Fruit fly (Drosophila melanogaster) whole organism, embryonic: ENCODE data around the gene CG3603.

ENCODE experiments used
- CG15073 ChIP-seq: fragments of 200-800 bp; sonication (Bioruptor generic); optimal IDR thresholded peaks from 2 replicates; lab custom pipeline; 2016; ENCODE audit warnings: missing biosample characterization, missing genetic modification characterization
- CG30020 ChIP-seq: fragments of 200-800 bp; optimal IDR thresholded peaks from 2 replicates; lab custom pipeline; 2019; ENCODE audit warnings: missing biosample characterization, mild to moderate bottlenecking, missing genetic modification characterization, moderate library complexity
- CG4707 ChIP-seq: fragments of 200-800 bp; sonication (Bioruptor generic); optimal IDR thresholded peaks from 2 replicates; lab custom pipeline; 2018; ENCODE audit warnings: missing biosample characterization, mild to moderate bottlenecking, missing genetic modification characterization, moderate library complexity
- Ssrp ChIP-seq: fragments of 200-800 bp; sonication (Bioruptor generic); optimal IDR thresholded peaks from 2 replicates; lab custom pipeline; 2018; ENCODE audit warnings: missing biosample characterization, mild to moderate bottlenecking, missing genetic modification characterization, moderate library complexity
- az2 ChIP-seq: fragments of 200-800 bp; sonication (Bioruptor generic); optimal IDR thresholded peaks from 3 replicates; lab custom pipeline; 2016; ENCODE audit warnings: missing biosample characterization, missing genetic modification characterization
- chinmo ChIP-seq: fragments of 200-800 bp; sonication (Bioruptor generic); IDR thresholded peaks from 4 replicates; pipeline ENCODE4 v1.3.6; 2022; ENCODE audit warnings: missing biosample characterization, missing genetic modification characterization; ENCODE audit not compliant: partially characterized antibody
- so ChIP-seq: fragments of 200-800 bp; sonication (Bioruptor generic); IDR thresholded peaks from 3 replicates; pipeline ENCODE4 v1.3.6; 2022; ENCODE audit warnings: missing biosample characterization, missing genetic modification characterization
- tin ChIP-seq: fragments of 200-800 bp; sonication (Bioruptor generic); optimal IDR thresholded peaks from 3 replicates; lab custom pipeline; 2016; ENCODE audit warnings: missing biosample characterization, missing genetic modification characterization

- TF ChIP-seq CG30020 (tag; lab: Kevin White, UChicago) = no peak
- no peak for TF ChIP-seq tin
- no peak for TF ChIP-seq az2 (GFP tag; lab: Kevin White, UChicago)
- TF ChIP-seq chinmo (GFP tag; lab: Robert Waterston, UW) = peak; percentile 62; the same call in 1 of the 4 replicates
- no peak for TF ChIP-seq CG4707 (GFP tag; lab: Kevin White, UChicago)
- TF ChIP-seq Ssrp (tag; lab: Kevin White, UChicago) = no peak
- no peak for TF ChIP-seq CG15073 (GFP tag; lab: Kevin White, UChicago)
- no peak for TF ChIP-seq so (GFP tag; lab: Robert Waterston, UW)
Observed at dm6 chrX:2973593-2973992, 25.8 kb downstream of the CG3603 start, which contains the start of gene rst.
